Fruit fly (Drosophila melanogaster) whole organism, pupa: ENCODE measurements around the gene CG13282.

Source experiments
- CG13204 ChIP-seq: fragments of 200-800 bp; sonication (Bioruptor generic); optimal IDR thresholded peaks from 2 replicates; lab custom pipeline; 2018; ENCODE audit warnings: missing biosample characterization, mild to moderate bottlenecking, missing genetic modification characterization, moderate library complexity
- fd96Ca ChIP-seq: fragments of 200-800 bp; sonication (Bioruptor generic); IDR thresholded peaks from 3 replicates; pipeline ENCODE4 v1.3.6; 2022; ENCODE audit warnings: missing biosample characterization, missing genetic modification characterization

- no peak for TF ChIP-seq fd96Ca (GFP tag; lab: Robert Waterston, UW)
- no peak for TF ChIP-seq CG13204 (GFP tag; lab: Kevin White, UChicago)
These were observed 13.6 kb upstream of the CG13282 start for dm6 chr2L:16847948-16848347.
